Fruit fly (Drosophila melanogaster): Measurements from ENCODE around the gene Gr28b.

Gr28b gene

dm6 chr2L:7409007-7409406 is 53.0 kb downstream of the Gr28b start (continued):
- TF ChIP-seq ash1 (GFP tag; optimal IDR thresholded peaks at IDR 0.05) = no peak
- TF ChIP-seq dan (GFP tag; IDR thresholded peaks at IDR 0.05) = no peak
- no peak for TF ChIP-seq CG10543 (GFP tag; optimal IDR thresholded peaks at IDR 0.05)
- TF ChIP-seq CG14710 (tag; optimal IDR thresholded peaks at IDR 0.05) = no peak
- TF ChIP-seq stc (GFP tag; IDR thresholded peaks at IDR 0.05) = 0 out of 2 replicates have a peak, but pooled peaks have one; percentile 26
- peak; percentile 8 for TF ChIP-seq CG8944 (GFP tag; optimal IDR thresholded peaks at IDR 0.05)
- 0 out of 3 replicates have a peak, but pooled peaks have one; percentile 18 for TF ChIP-seq knrl (GFP tag; IDR thresholded peaks at IDR 0.05; ENCODE audit: partially characterized antibody)

dm6 chr2L:7407638-7408037 is 54.4 kb downstream of the Gr28b start:
- TF ChIP-seq CG12769 (tag; optimal IDR thresholded peaks at IDR 0.05) (peak; percentile 15), sr (GFP tag; IDR thresholded peaks at IDR 0.05) (peak; percentile 79), sd (tag; optimal IDR thresholded peaks at IDR 0.05) (peak; percentile 85), ham (GFP tag; IDR thresholded peaks at IDR 0.05) (no peak), Pdp1 (GFP tag; optimal IDR thresholded peaks at IDR 0.05) (peak in 1 of 2 experiments; percentile 48)

- TF ChIP-seq Med (GFP tag) = peak; percentile 41
- TF ChIP-seq Sry-β (GFP tag; optimal IDR thresholded peaks at IDR 0.05) = no peak
- TF ChIP-seq CG12769 (tag; optimal IDR thresholded peaks at IDR 0.05) = peak; percentile 13
- peak; percentile 27 for TF ChIP-seq stwl (tag; optimal IDR thresholded peaks at IDR 0.05)
- no peak for TF ChIP-seq CG7839 (tag; optimal IDR thresholded peaks at IDR 0.05)
- peak; percentile 79 for TF ChIP-seq sd (tag; optimal IDR thresholded peaks at IDR 0.05)
- TF ChIP-seq CG10543 (GFP tag; optimal IDR thresholded peaks at IDR 0.05) = peak; percentile 61
- peak; percentile 20 for TF ChIP-seq cg (GFP tag; optimal IDR thresholded peaks at IDR 0.05)
- TF ChIP-seq ara (GFP tag; IDR thresholded peaks at IDR 0.05) = no peak
- TF ChIP-seq sens (GFP tag) = peak; percentile 52
- TF ChIP-seq CG3995 (GFP tag; optimal IDR thresholded peaks at IDR 0.05) = no peak
Measured at dm6 chr2L:7404923-7405322, 57.1 kb downstream of the Gr28b start, which contains the start of gene CG5177. TSS of gene CG5177 (plus strand) at chr2L:7405227.
